Worm (Caenorhabditis elegans): ENCODE data around the gene sra-29.

sra-29 gene

DNA sequence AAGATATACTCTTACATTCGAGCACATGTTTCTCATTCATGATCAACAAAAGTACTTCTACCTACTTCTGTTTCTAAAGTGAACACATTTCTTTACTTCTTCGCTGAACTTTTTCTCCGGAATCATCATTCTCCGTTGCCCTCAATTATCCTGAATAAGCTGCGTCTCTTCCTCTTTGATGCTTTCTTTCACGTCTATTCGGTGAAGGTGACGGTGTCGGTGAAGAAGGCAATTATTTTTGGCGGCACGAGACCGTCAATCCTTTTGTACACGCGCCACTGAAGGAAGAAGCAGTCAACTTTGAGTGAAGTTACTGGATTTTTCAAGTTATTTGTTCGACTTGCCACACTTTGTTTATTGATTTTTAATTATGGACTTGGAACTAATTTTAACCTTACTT, 44.0 kb downstream of the sra-29 start, which contains the start of gene abch-1:
TSS of gene abch-1 (minus strand) at position 101 of the 400 bp plus-strand sequence.
- TF ChIP-seq tbx-7 (tag; optimal IDR thresholded peaks at IDR 0.05): no peak
- no peak for TF ChIP-seq unc-3 (GFP tag; conservative IDR thresholded peaks at IDR 0.05)
- TF ChIP-seq unc-3 (tag; optimal IDR thresholded peaks at IDR 0.05): no peak
- no peak for TF ChIP-seq pag-3 (tag; optimal IDR thresholded peaks at IDR 0.05; ENCODE audit: borderline replicate concordance)
- no peak for TF ChIP-seq ceh-19 (GFP tag; optimal IDR thresholded peaks at IDR 0.05)
- no peak for TF ChIP-seq nhr-11 (tag; optimal IDR thresholded peaks at IDR 0.05)

DNA sequence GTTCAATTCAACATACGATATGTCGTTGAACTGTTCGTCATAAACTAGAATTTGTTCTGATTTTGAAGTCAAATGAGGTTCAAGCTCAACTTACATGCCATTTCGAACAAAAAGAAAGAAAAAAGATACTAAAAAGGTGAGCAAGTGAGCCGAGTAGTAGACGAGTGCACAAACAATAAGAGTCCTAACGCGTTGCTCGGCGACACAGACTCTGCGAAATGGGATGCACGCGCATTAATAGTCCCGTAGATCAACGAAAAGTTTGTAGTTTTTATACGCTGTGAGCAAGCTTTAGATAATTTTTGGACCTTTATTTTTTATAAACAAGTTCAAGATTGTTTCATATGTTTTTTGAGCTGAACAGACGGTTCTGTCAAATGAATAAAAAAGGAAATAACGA, 46.9 kb downstream of the sra-29 start, which contains the start of gene C56E6.4:
TSS of gene C56E6.4 (minus strand) at position 101 of the 400 bp plus-strand sequence.
- TF ChIP-seq dmd-4 (tag; optimal IDR thresholded peaks at IDR 0.05; ENCODE audit: borderline replicate concordance): no peak
- TF ChIP-seq ceh-2 (tag; optimal IDR thresholded peaks at IDR 0.05): no peak
- TF ChIP-seq npax-4 (tag; optimal IDR thresholded peaks at IDR 0.05): no peak
- no peak for TF ChIP-seq ceh-45 (GFP tag; IDR thresholded peaks at IDR 0.05)
- no peak for TF ChIP-seq fkh-6 (tag; optimal IDR thresholded peaks at IDR 0.05)
- TF ChIP-seq ttx-3 (tag; optimal IDR thresholded peaks at IDR 0.05): no peak
- no peak for TF ChIP-seq ceh-6 (GFP tag; optimal IDR thresholded peaks at IDR 0.05)
- TF ChIP-seq hlh-30 (tag; optimal IDR thresholded peaks at IDR 0.05; ENCODE audit: insufficient read depth): no peak
- no peak for TF ChIP-seq T23F11.4 (GFP tag; optimal IDR thresholded peaks at IDR 0.05)
- TF ChIP-seq lin-11 (tag; optimal IDR thresholded peaks at IDR 0.05): no peak
- TF ChIP-seq unc-55 (GFP tag; optimal IDR thresholded peaks at IDR 0.05): no peak
- TF ChIP-seq ztf-16 (tag; optimal IDR thresholded peaks at IDR 0.05): no peak
- no peak for TF ChIP-seq odd-2 (tag; optimal IDR thresholded peaks at IDR 0.05)
- no peak for TF ChIP-seq tbx-2 (tag; optimal IDR thresholded peaks at IDR 0.05)
- no peak for TF ChIP-seq pqm-1 (tag; optimal IDR thresholded peaks at IDR 0.05)
- TF ChIP-seq sox-4 (tag; optimal IDR thresholded peaks at IDR 0.05): no peak
- no peak for TF ChIP-seq fkh-10 (GFP tag; optimal IDR thresholded peaks at IDR 0.05)
- no peak for TF ChIP-seq pros-1 (tag; optimal IDR thresholded peaks at IDR 0.05)
- no peak for TF ChIP-seq hlh-8 (tag; optimal IDR thresholded peaks at IDR 0.05)
- no peak for TF ChIP-seq dve-1 (tag; optimal IDR thresholded peaks at IDR 0.05)

DNA sequence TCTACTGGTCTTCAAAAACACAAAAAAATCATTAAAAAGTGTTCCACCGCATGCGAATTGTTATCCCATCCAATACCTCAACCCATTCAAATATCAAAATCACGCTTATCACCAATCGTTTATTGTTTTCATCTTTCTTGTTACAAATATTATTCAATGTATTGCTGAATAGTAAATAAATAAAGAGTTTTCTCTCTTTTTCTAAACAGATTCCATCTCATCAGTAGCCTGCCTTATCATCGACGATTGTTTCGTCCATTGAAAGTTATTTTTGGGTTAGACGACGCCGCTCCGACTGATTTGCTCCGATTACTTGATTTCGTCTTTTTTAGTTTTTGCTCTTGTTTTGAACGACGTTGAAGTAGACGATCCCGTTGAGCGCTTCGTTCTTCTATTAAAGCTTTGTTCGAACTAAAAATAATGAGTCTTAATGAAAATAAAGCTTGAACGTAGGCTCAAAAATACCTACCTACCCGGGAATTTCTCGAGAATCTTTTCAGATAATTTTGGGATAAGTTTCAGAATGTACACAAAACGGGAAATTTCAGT, 49.3 kb downstream of the sra-29 start:
- TF ChIP-seq unc-86 (tag; optimal IDR thresholded peaks at IDR 0.05) (no peak), pros-1 (tag; optimal IDR thresholded peaks at IDR 0.05) (no peak), ceh-14 (tag; optimal IDR thresholded peaks at IDR 0.05) (no peak), nhr-232 (tag; optimal IDR thresholded peaks at IDR 0.05) (no peak), unc-55 (GFP tag; optimal IDR thresholded peaks at IDR 0.05) (no peak), ceh-48 (tag; optimal IDR thresholded peaks at IDR 0.05) (no peak), hlh-6 (tag; optimal IDR thresholded peaks at IDR 0.05) (no peak), hlh-8 (tag; optimal IDR thresholded peaks at IDR 0.05) (no peak), ceh-24 (tag; optimal IDR thresholded peaks at IDR 0.05) (no peak), pha-2 (tag; optimal IDR thresholded peaks at IDR 0.05) (no peak), elt-2 (tag; optimal IDR thresholded peaks at IDR 0.05) (no peak), pag-3 (tag; optimal IDR thresholded peaks at IDR 0.05; ENCODE audit: borderline replicate concordance) (no peak), rnt-1 (tag; optimal IDR thresholded peaks at IDR 0.05) (no peak), ttx-3 (tag; optimal IDR thresholded peaks at IDR 0.05) (no peak), zip-5 (tag; optimal IDR thresholded peaks at IDR 0.05) (no peak), T23F11.4 (GFP tag; optimal IDR thresholded peaks at IDR 0.05) (no peak), sdc-2 (tag; optimal IDR thresholded peaks at IDR 0.05) (no peak)

- TF ChIP-seq elt-2 (tag; optimal IDR thresholded peaks at IDR 0.05): peak; percentile 53
- peak; percentile 13 for TF ChIP-seq unc-55 (GFP tag; optimal IDR thresholded peaks at IDR 0.05)
- TF ChIP-seq pax-1 (tag; optimal IDR thresholded peaks at IDR 0.05): no peak
- no peak for TF ChIP-seq hlh-15 (tag; optimal IDR thresholded peaks at IDR 0.05)
These were observed 51.0 kb downstream of the sra-29 start, which contains the start of gene C56E6.2 for ce11 chrII:6524501-6524977. TSS of gene C56E6.2 (plus strand) at chrII:6524927.

Data from whole organism, late embryonic.